Worm (Caenorhabditis elegans) whole organism, midembryonic: ENCODE data around the gene C05D9.9.

Experiments
- cog-1 ChIP-seq: sonication (generic microtip); optimal IDR thresholded peaks from 2 replicates; lab custom pipeline; 2016; ENCODE audit warnings: missing genetic modification characterization, missing compliant biosample characterization
- flt-1 ChIP-seq: fragments of 200-800 bp; sonication (Bioruptor generic); IDR thresholded peaks from 2 replicates; pipeline ENCODE4 v1.3.6; 2022; ENCODE audit warnings: missing genetic modification characterization, missing compliant biosample characterization
- klf-2 ChIP-seq: fragments of 200-800 bp; sonication (Bioruptor generic); conservative IDR thresholded peaks from 2 replicates; pipeline ENCODE4 v1.3.6; 2022; ENCODE audit warnings: missing genetic modification reagents, missing genetic modification characterization, missing compliant biosample characterization
- med-1 ChIP-seq: sonication (generic microtip); optimal IDR thresholded peaks from 2 replicates; lab custom pipeline; 2017; ENCODE audit warnings: missing genetic modification characterization, mild to moderate bottlenecking, missing compliant biosample characterization, antibody characterized with exemption, missing genetic modification reagents; ENCODE audit not compliant: insufficient read depth
- ref-1 ChIP-seq: fragments of 200-800 bp; sonication (Bioruptor generic); conservative IDR thresholded peaks from 2 replicates; pipeline ENCODE4 v1.3.6; 2022; ENCODE audit warnings: missing genetic modification reagents, missing genetic modification characterization, missing compliant biosample characterization

DNA sequence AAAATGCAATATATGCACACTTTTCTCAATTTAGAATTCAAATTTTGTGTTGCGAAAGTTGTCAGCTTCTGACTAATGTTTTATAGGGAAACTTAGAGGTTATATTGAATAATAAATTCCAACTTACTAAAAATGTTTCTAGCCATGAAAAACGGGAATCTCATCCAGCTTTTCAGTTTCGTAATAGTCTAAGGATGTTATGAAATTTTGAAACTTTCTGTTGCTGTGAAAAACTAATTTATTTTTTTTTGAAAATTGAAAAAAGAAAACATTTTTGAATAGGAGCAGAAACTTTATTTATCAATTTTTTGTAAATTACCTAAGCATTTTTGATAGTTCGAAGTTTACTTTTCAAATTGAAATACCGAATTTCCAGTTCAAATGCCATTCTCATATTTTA lies 2.5 kb downstream of the C05D9.9 start:
- TF ChIP-seq med-1 (GFP tag; lab: Kevin White, UChicago) (no peak), flt-1 (GFP tag; lab: Robert Waterston, UW) (no peak), ref-1 (GFP tag; lab: Robert Waterston, UW) (no peak), klf-2 (GFP tag; lab: Robert Waterston, UW) (no peak), cog-1 (tag; lab: Kevin White, UChicago) (no peak)
